Fruit fly (Drosophila melanogaster) whole organism, wandering third instar larva: ENCODE data around the gene primo-1.

Experiments used
- Abd-B ChIP-seq: fragments of >200 bp; optimal IDR thresholded peaks from 2 replicates; lab custom pipeline; 2017; ENCODE audit warnings: missing biosample characterization, missing genetic modification characterization
- CG32264 ChIP-seq: fragments of 200-800 bp; sonication (Bioruptor generic); optimal IDR thresholded peaks from 2 replicates; lab custom pipeline; 2016; ENCODE audit warnings: missing biosample characterization, missing genetic modification characterization
- CG9705 ChIP-seq: fragments of 200-800 bp; sonication (Bioruptor generic); optimal IDR thresholded peaks from 2 replicates; lab custom pipeline; 2018; ENCODE audit warnings: missing biosample characterization, mild to moderate bottlenecking, missing genetic modification characterization
- CrebA ChIP-seq: fragments of 200-800 bp; sonication (Bioruptor generic); optimal IDR thresholded peaks from 2 replicates; lab custom pipeline; 2016; ENCODE audit warnings: missing biosample characterization, mild to moderate bottlenecking, missing genetic modification characterization, borderline replicate concordance
- Dif ChIP-seq: fragments of 200-275, 200-300 bp; sonication (Bioruptor generic); optimal IDR thresholded peaks from 2 replicates; lab custom pipeline; 2018; ENCODE audit warnings: missing biosample characterization, missing genetic modification characterization; ENCODE audit not compliant: partially characterized antibody
- GATAd ChIP-seq: sonication (Bioruptor generic); optimal IDR thresholded peaks from 2 replicates; lab custom pipeline; 2016; ENCODE audit warnings: missing biosample characterization, missing genetic modification characterization
- Hnf4 ChIP-seq: fragments of 200-800 bp; sonication (Bioruptor generic); optimal IDR thresholded peaks from 2 replicates; lab custom pipeline; 2016; ENCODE audit warnings: missing biosample characterization, mild to moderate bottlenecking, missing genetic modification characterization
- Hr78 ChIP-seq: fragments of >200 bp; optimal IDR thresholded peaks from 2 replicates; lab custom pipeline; 2017; ENCODE audit warnings: missing biosample characterization, missing genetic modification characterization
- Hr83 ChIP-seq: fragments of 200-300 bp; sonication (Bioruptor generic); optimal IDR thresholded peaks from 2 replicates; lab custom pipeline; 2016; ENCODE audit warnings: missing biosample characterization, mild to moderate bottlenecking, missing genetic modification characterization, moderate library complexity; ENCODE audit not compliant: poor library complexity, severe bottlenecking
- Jra ChIP-seq: sonication (Bioruptor generic); optimal IDR thresholded peaks from 2 replicates; lab custom pipeline; 2016; ENCODE audit warnings: missing biosample characterization, missing genetic modification characterization
- Mio ChIP-seq: sonication (Bioruptor generic); optimal IDR thresholded peaks from 2 replicates; lab custom pipeline; 2016; ENCODE audit warnings: missing biosample characterization, missing genetic modification characterization
- Myc ChIP-seq: fragments of >200 bp; optimal IDR thresholded peaks from 2 replicates; lab custom pipeline; 2017
- N ChIP-seq: fragments of >200 bp; optimal IDR thresholded peaks from 2 replicates; lab custom pipeline; 2018; ENCODE audit warnings: missing biosample characterization, missing external identifiers, missing genetic modification characterization
- OdsH ChIP-seq: fragments of 200-800 bp; sonication (Bioruptor generic); optimal IDR thresholded peaks from 2 replicates; lab custom pipeline; 2016; ENCODE audit warnings: missing biosample characterization, mild to moderate bottlenecking, missing genetic modification characterization
- Rel ChIP-seq, 2 experiments: fragments of 200-800 bp; sonication (Bioruptor generic) in 1 of 2; optimal IDR thresholded peaks; 2 replicates in 1 of 2; 3 replicates in 1 of 2; lab custom pipeline; 2016 to 2019; ENCODE audit warnings: mild to moderate bottlenecking in 2 of 2, missing biosample characterization in 2 of 2, missing genetic modification characterization in 2 of 2, moderate library complexity in 1 of 2
- Sp1 ChIP-seq: fragments of 200-800 bp; sonication (Bioruptor generic); optimal IDR thresholded peaks from 3 replicates; lab custom pipeline; 2019; ENCODE audit warnings: missing biosample characterization, mild to moderate bottlenecking, missing genetic modification characterization, moderate library complexity
- Vsx2 ChIP-seq: fragments of 200-300, 225-300 bp; sonication (Bioruptor generic); optimal IDR thresholded peaks from 2 replicates; lab custom pipeline; 2018; ENCODE audit warnings: missing biosample characterization, missing genetic modification characterization; ENCODE audit not compliant: partially characterized antibody
- br ChIP-seq: fragments of 200-800 bp; sonication (Bioruptor generic); optimal IDR thresholded peaks from 2 replicates; lab custom pipeline; 2016; ENCODE audit warnings: missing biosample characterization, missing genetic modification characterization
- brk ChIP-seq: fragments of 200-800 bp; sonication (Bioruptor generic); optimal IDR thresholded peaks from 2 replicates; lab custom pipeline; 2016; ENCODE audit warnings: missing biosample characterization, mild to moderate bottlenecking, missing genetic modification characterization
- dl ChIP-seq, 2 experiments: fragments of 175-275, 200-275 bp in 1 of 2; fragments of 200-275 bp in 1 of 2; sonication (Bioruptor generic); optimal IDR thresholded peaks; lab custom pipeline; 2018; ENCODE audit warnings: mild to moderate bottlenecking in 2 of 2, missing biosample characterization in 2 of 2, missing genetic modification characterization in 2 of 2, moderate library complexity in 2 of 2; ENCODE audit not compliant: partially characterized antibody in 2 of 2, insufficient read depth in 1 of 2
- dmrt93B ChIP-seq: fragments of 200-800 bp; sonication (Bioruptor generic); optimal IDR thresholded peaks from 2 replicates; lab custom pipeline; 2018; ENCODE audit warnings: missing biosample characterization, mild to moderate bottlenecking, missing genetic modification characterization
- dsf ChIP-seq: sonication (Bioruptor generic); optimal IDR thresholded peaks from 2 replicates; lab custom pipeline; 2016; ENCODE audit warnings: missing biosample characterization, missing genetic modification characterization, borderline replicate concordance
- ey ChIP-seq: fragments of 200-800 bp; sonication (Bioruptor generic); optimal IDR thresholded peaks from 2 replicates; lab custom pipeline; 2016; ENCODE audit warnings: missing biosample characterization, missing genetic modification characterization
- foxo ChIP-seq, 2 experiments: fragments of 200-800 bp; sonication (Bioruptor generic); optimal IDR thresholded peaks; 2 replicates in 1 of 2; 3 replicates in 1 of 2; lab custom pipeline; 2016 to 2017; ENCODE audit warnings: missing biosample characterization in 2 of 2, missing genetic modification characterization in 2 of 2
- jim ChIP-seq: fragments of 175-275, 200-325 bp; sonication (Bioruptor generic); optimal IDR thresholded peaks from 2 replicates; lab custom pipeline; 2016; ENCODE audit warnings: missing biosample characterization, mild to moderate bottlenecking, missing genetic modification characterization
- lola ChIP-seq: fragments of >200 bp; optimal IDR thresholded peaks from 2 replicates; lab custom pipeline; 2017; ENCODE audit warnings: missing biosample characterization, missing genetic modification characterization
- pan ChIP-seq: fragments of >200 bp; optimal IDR thresholded peaks from 2 replicates; lab custom pipeline; 2017
- psq ChIP-seq: fragments of 200-800 bp; sonication (Bioruptor generic); optimal IDR thresholded peaks from 3 replicates; lab custom pipeline; 2017; ENCODE audit warnings: missing biosample characterization, mild to moderate bottlenecking, missing genetic modification characterization, moderate library complexity
- sage ChIP-seq: fragments of 200-800 bp; sonication (Bioruptor generic); optimal IDR thresholded peaks from 2 replicates; lab custom pipeline; 2016; ENCODE audit warnings: missing biosample characterization, mild to moderate bottlenecking, missing genetic modification characterization
- sv ChIP-seq: fragments of 200-800 bp; sonication (Bioruptor generic); optimal IDR thresholded peaks from 3 replicates; lab custom pipeline; 2016; ENCODE audit warnings: missing biosample characterization, missing genetic modification characterization
- tai ChIP-seq: sonication (Bioruptor generic); optimal IDR thresholded peaks from 2 replicates; lab custom pipeline; 2016; ENCODE audit warnings: missing biosample characterization, missing genetic modification characterization
- usp ChIP-seq: fragments of >200 bp; optimal IDR thresholded peaks from 2 replicates; lab custom pipeline; 2017; ENCODE audit warnings: missing biosample characterization, missing genetic modification characterization
- woc ChIP-seq: sonication (Bioruptor generic); optimal IDR thresholded peaks from 2 replicates; lab custom pipeline; 2016; ENCODE audit warnings: missing biosample characterization, mild to moderate bottlenecking, missing genetic modification characterization

Gene primo-1

DNA sequence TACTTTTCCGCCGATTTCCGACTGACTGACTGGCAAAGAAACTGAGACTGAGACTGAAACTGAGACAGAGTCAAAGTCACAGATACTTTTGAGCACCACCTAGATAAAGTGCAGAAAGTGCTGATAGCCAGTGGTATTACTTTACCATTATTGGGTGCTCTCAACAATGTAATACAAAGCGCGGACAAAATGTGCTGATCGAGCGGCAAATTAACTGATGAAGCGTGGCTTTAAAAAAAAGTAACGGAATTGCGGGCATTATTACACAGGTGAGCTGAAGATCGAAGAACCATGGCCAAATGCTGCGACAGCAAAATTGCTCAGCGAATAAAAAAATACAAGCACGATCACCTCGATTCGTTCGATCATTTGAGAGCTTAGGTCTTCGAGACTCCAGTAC lies 17.3 kb upstream of the primo-1 start:
- TF ChIP-seq N (GFP tag; lab: Kevin White, UChicago) (no peak), woc (no peak), Hr83 (GFP tag; lab: Kevin White, UChicago) (no peak), pan (lab: Kevin White, UChicago) (no peak), dsf (GFP tag; lab: Kevin White, UChicago) (no peak), CG32264 (GFP tag; lab: Kevin White, UChicago) (no peak), Hnf4 (no peak), sv (GFP tag; lab: Kevin White, UChicago) (no peak), br (no peak), ey (GFP tag; lab: Kevin White, UChicago) (no peak), CG9705 (GFP tag; lab: Kevin White, UChicago) (no peak), Mio (no peak), dl (GFP tag; optimal IDR thresholded peaks at IDR 0.05; lab: Kevin White, UChicago; ENCODE audit: insufficient read depth in 1 of 2, partially characterized antibody in 2 of 2) (no peak), Rel (GFP tag; optimal IDR thresholded peaks at IDR 0.05; lab: Kevin White, UChicago) (no peak), Rel (tag; optimal IDR thresholded peaks at IDR 0.05; lab: Kevin White, UChicago) (no peak), Myc (lab: Kevin White, UChicago) (no peak), sage (GFP tag; lab: Kevin White, UChicago) (no peak), dmrt93B (GFP tag; lab: Kevin White, UChicago) (no peak), usp (no peak), jim (GFP tag; lab: Kevin White, UChicago) (no peak), Hr78 (GFP tag; lab: Kevin White, UChicago) (no peak)

DNA sequence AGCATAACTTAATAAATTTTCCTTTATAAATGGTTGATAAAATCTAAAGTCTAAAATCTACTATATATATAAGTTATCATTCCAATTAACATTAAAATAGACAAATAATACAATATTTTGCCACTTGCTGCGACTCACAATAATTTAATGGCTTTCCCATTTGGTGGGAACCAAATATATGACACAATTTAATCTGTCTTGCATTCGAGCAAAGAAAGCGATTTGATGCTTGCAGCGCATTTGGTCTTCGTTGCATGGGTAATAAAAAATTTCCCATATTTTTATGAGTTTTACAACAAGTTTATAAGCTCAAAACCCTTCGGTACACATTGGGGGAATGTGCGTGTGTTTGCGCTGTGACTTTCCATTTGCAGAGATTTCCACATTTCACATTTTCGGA lies 15.2 kb upstream of the primo-1 start:
- TF ChIP-seq dsf (GFP tag; lab: Kevin White, UChicago) = no peak
- TF ChIP-seq OdsH (GFP tag; lab: Kevin White, UChicago) = no peak
- TF ChIP-seq tai (GFP tag; lab: Kevin White, UChicago) = no peak
- TF ChIP-seq br = no peak
- no peak for TF ChIP-seq Hnf4
- TF ChIP-seq lola = no peak
- no peak for TF ChIP-seq sage (GFP tag; lab: Kevin White, UChicago)
- TF ChIP-seq woc = no peak
- TF ChIP-seq pan (lab: Kevin White, UChicago) = no peak
- TF ChIP-seq Hr78 (GFP tag; lab: Kevin White, UChicago) = no peak
- no peak for TF ChIP-seq CG32264 (GFP tag; lab: Kevin White, UChicago)
- TF ChIP-seq psq (GFP tag; lab: Kevin White, UChicago) = no peak
- no peak for TF ChIP-seq GATAd (GFP tag; lab: Kevin White, UChicago)
- TF ChIP-seq, all 38 proteins: peak for 0

DNA sequence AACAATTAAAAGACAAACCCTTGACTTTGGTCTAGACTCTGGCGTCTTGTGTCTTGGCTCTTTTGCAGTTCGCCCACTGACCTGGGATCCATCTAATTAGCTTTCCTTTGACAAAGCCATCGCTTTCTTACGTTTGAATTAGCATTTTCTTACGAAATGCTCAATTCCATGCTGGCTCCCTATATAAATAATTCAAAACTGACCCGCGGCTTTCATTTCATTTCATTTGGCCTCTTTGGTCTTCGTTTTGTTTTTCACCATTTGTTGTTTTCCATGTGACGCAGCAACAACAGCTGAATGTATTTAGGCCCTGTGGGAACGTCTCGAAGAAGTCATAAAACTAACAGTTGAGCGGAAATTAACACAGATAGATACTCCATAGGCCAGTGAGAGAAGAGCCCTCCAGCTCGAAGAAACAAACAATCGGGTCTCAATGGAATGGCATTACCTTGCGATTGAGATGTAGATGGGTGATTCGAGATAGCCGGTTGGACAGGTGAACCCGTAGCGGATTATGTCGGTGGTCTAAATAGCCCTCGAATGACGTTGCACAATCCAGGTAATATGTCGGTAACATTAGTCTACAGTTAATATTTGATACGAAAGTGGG lies 12.5 kb upstream of the primo-1 start:
- TF ChIP-seq CrebA (GFP tag; lab: Kevin White, UChicago) = no peak
- no peak for TF ChIP-seq ey (GFP tag; lab: Kevin White, UChicago)
- TF ChIP-seq Myc (lab: Kevin White, UChicago) = no peak
- no peak for TF ChIP-seq brk (GFP tag; lab: Kevin White, UChicago)
- TF ChIP-seq CG9705 (GFP tag; lab: Kevin White, UChicago) = no peak
- TF ChIP-seq Abd-B (GFP tag; lab: Kevin White, UChicago) = no peak
- no peak for TF ChIP-seq Rel (GFP tag; optimal IDR thresholded peaks at IDR 0.05; lab: Kevin White, UChicago)
- no peak for TF ChIP-seq Rel (tag; optimal IDR thresholded peaks at IDR 0.05; lab: Kevin White, UChicago)
- TF ChIP-seq br = no peak
- TF ChIP-seq Dif (GFP tag; lab: Kevin White, UChicago) = no peak
- TF ChIP-seq dsf (GFP tag; lab: Kevin White, UChicago) = no peak

DNA sequence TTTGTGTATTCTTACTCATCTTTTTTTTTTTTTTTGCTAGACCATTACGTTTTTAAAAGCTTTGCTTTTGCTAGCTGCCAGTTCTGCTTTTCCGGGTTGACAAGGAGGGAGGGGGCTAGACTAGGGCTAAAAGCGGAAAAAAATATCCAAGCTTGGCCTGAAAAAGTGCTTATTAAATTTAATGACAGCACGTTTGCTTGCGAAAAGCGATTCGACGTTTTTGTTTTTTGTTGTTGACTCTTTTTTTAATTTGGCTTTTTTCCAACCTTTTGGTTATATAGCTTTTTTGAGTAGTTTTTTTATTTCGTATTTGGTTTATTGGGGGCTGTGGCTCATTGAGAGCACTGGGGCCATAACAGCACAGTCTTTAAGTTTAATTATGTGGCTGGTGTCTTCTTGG lies 10.8 kb upstream of the primo-1 start:
- TF ChIP-seq Vsx2 (no peak), usp (no peak), psq (GFP tag; lab: Kevin White, UChicago) (no peak)

DNA sequence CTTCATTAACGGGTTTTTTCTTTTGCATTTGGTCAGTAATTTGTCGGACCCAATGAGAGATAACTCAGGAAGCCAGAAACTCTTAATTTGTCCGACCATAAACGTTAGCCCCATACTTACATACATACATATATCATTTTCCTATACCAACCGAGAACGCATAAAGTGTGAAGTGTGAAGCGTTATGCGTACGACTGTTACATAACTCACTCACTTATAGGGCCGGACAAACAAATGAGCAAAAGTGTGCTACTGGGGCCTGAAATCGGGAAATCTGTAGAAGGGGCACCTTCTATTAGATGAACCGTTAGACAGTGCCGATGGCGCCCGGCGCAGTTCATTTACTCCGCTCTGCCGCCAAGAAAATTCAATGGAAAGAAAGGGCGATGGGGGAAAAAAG lies 10.4 kb upstream of the primo-1 start:
- TF ChIP-seq sage (GFP tag; lab: Kevin White, UChicago) (no peak), Sp1 (no peak), Mio (no peak), Rel (GFP tag; optimal IDR thresholded peaks at IDR 0.05; lab: Kevin White, UChicago) (no peak), Rel (tag; optimal IDR thresholded peaks at IDR 0.05; lab: Kevin White, UChicago) (no peak), N (GFP tag; lab: Kevin White, UChicago) (no peak), foxo (GFP tag; optimal IDR thresholded peaks at IDR 0.05; lab: Kevin White, UChicago) (no peak), sv (GFP tag; lab: Kevin White, UChicago) (no peak), Abd-B (GFP tag; lab: Kevin White, UChicago) (no peak), CG32264 (GFP tag; lab: Kevin White, UChicago) (no peak), brk (GFP tag; lab: Kevin White, UChicago) (no peak), Vsx2 (no peak), woc (no peak), Dif (GFP tag; lab: Kevin White, UChicago) (no peak), dl (GFP tag; optimal IDR thresholded peaks at IDR 0.05; lab: Kevin White, UChicago; ENCODE audit: insufficient read depth in 1 of 2, partially characterized antibody in 2 of 2) (no peak), Jra (no peak), dsf (GFP tag; lab: Kevin White, UChicago) (no peak)
